Fruit fly (Drosophila melanogaster): Measurements from ENCODE around the gene gnu.

The gnu gene

DNA sequence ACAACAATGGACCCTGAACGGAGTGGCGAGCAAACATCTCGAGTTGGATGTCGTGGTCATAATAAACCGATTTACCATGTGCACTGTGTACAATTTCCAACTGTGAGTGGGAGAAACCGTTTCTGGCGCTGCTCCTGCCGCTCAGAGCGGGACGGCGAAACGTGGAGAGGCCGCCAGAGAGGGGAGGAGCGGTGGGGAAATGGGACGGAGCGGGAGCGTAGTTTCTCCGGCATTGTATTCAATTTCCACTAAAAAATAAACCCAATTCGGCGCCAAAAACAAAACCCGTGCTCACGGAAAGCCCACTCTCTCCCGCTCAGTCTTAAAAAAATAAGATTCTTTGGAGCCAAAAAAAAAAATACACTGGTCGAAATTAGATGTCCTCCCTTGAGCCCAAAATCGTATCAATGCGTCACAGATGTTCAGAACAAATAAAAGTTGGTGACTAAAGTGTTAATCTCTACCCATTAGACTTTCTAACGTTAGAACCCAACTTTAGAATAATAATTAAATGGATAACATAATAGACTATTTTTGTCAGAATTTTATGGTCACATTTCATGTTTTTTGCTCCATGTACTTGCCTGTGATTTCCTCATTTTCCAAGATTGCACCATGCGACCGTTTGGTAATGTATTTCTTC is 43.1 kb downstream of the gnu start (continued):
- no peak for TF ChIP-seq zen2 (GFP tag; IDR thresholded peaks at IDR 0.05; ENCODE audit: partially characterized antibody)
- TF ChIP-seq Atf6 (GFP tag; IDR thresholded peaks at IDR 0.05): peak; percentile 81
- peak; percentile 73 for TF ChIP-seq stc (GFP tag; IDR thresholded peaks at IDR 0.05)
- TF ChIP-seq Hmx (GFP tag; optimal IDR thresholded peaks at IDR 0.05): peak; percentile 21
- peak; percentile 27; the same call in 1 of the 2 replicates for TF ChIP-seq CG11085 (GFP tag; IDR thresholded peaks at IDR 0.05)
- no peak for TF ChIP-seq Ravus (GFP tag; IDR thresholded peaks at IDR 0.05)
- TF ChIP-seq CoRest (tag; optimal IDR thresholded peaks at IDR 0.05): peak; percentile 64
- TF ChIP-seq CG42726 (GFP tag; IDR thresholded peaks at IDR 0.05; ENCODE audit: partially characterized antibody): 0 out of 2 replicates have a peak, but pooled peaks have one; percentile 28
- TF ChIP-seq CG32772 (GFP tag; IDR thresholded peaks at IDR 0.05): peak; percentile 62
- TF ChIP-seq MESR4 (GFP tag; optimal IDR thresholded peaks at IDR 0.05): no peak
- no peak for TF ChIP-seq br (optimal IDR thresholded peaks at IDR 0.05)
- TF ChIP-seq abd-A (tag; optimal IDR thresholded peaks at IDR 0.05): no peak
- TF ChIP-seq Doc3 (GFP tag; IDR thresholded peaks at IDR 0.05; ENCODE audit: partially characterized antibody): no peak
- peak in 1 of 2 experiments; percentile 90 for TF ChIP-seq eve (GFP tag; optimal IDR thresholded peaks at IDR 0.05)
- no peak for TF ChIP-seq seq (GFP tag; IDR thresholded peaks at IDR 0.05)
- TF ChIP-seq pum (GFP tag; optimal IDR thresholded peaks at IDR 0.05): peak; percentile 67
- TF ChIP-seq Tbp (GFP tag; optimal IDR thresholded peaks at IDR 0.05): no peak
- TF ChIP-seq cad (GFP tag; optimal IDR thresholded peaks at IDR 0.05): no peak
- TF ChIP-seq HLH54F (GFP tag; optimal IDR thresholded peaks at IDR 0.05): peak; percentile 30
- peak; percentile 53 for TF ChIP-seq en (GFP tag; optimal IDR thresholded peaks at IDR 0.05)
- TF ChIP-seq CG10654 (GFP tag; optimal IDR thresholded peaks at IDR 0.05): peak; percentile 68
- peak; percentile 44 for TF ChIP-seq CG5180 (GFP tag; optimal IDR thresholded peaks at IDR 0.05)
- TF ChIP-seq nau (GFP tag; optimal IDR thresholded peaks at IDR 0.05): peak; percentile 50
- TF ChIP-seq cwo (GFP tag; optimal IDR thresholded peaks at IDR 0.05): peak; percentile 36
- TF ChIP-seq CG12104 (GFP tag; optimal IDR thresholded peaks at IDR 0.05): peak; percentile 75
- no peak for TF ChIP-seq Neu2 (GFP tag; optimal IDR thresholded peaks at IDR 0.05; ENCODE audit: borderline replicate concordance)
- TF ChIP-seq Aef1 (GFP tag; IDR thresholded peaks at IDR 0.05): 0 out of 3 replicates have a peak, but pooled peaks have one; percentile 34
- no peak for TF ChIP-seq tll (GFP tag; optimal IDR thresholded peaks at IDR 0.05)
- TF ChIP-seq CG18764 (GFP tag; optimal IDR thresholded peaks at IDR 0.05): peak; percentile 45
- TF ChIP-seq CG10274 (GFP tag; optimal IDR thresholded peaks at IDR 0.05): peak; percentile 31
- peak; percentile 34 for TF ChIP-seq CG8359 (GFP tag; optimal IDR thresholded peaks at IDR 0.05; ENCODE audit: borderline replicate concordance)
- no peak for TF ChIP-seq CG14667 (GFP tag; IDR thresholded peaks at IDR 0.05)
- TF ChIP-seq Jarid2 (GFP tag; optimal IDR thresholded peaks at IDR 0.05): no peak
- no peak for TF ChIP-seq CkIIα-i1 (GFP tag; IDR thresholded peaks at IDR 0.05)
- peak; percentile 60; the same call in 2 of the 3 replicates for TF ChIP-seq Dbx (GFP tag; IDR thresholded peaks at IDR 0.05)
- peak; percentile 42 for TF ChIP-seq Dad (GFP tag; optimal IDR thresholded peaks at IDR 0.05)
- peak; percentile 62 for TF ChIP-seq CG18262 (tag; optimal IDR thresholded peaks at IDR 0.05)
- TF ChIP-seq mam (GFP tag; optimal IDR thresholded peaks at IDR 0.05): peak; percentile 81
- peak; percentile 44; the same call in 1 of the 3 replicates for TF ChIP-seq Opbp (GFP tag; IDR thresholded peaks at IDR 0.05; ENCODE audit: partially characterized antibody)
- peak; percentile 45 for TF ChIP-seq zfh2 (GFP tag; optimal IDR thresholded peaks at IDR 0.05)
- peak; percentile 58 for TF ChIP-seq slp2 (GFP tag; optimal IDR thresholded peaks at IDR 0.05)
- peak; percentile 31 for TF ChIP-seq shn (GFP tag; optimal IDR thresholded peaks at IDR 0.05)
- TF ChIP-seq CG10147 (GFP tag; optimal IDR thresholded peaks at IDR 0.05): peak; percentile 35
- TF ChIP-seq her (GFP tag; optimal IDR thresholded peaks at IDR 0.05): peak; percentile 63
- TF ChIP-seq sug (tag; optimal IDR thresholded peaks at IDR 0.05): no peak
- no peak for TF ChIP-seq fd102C (GFP tag; optimal IDR thresholded peaks at IDR 0.05)
- TF ChIP-seq Stat92E (GFP tag; optimal IDR thresholded peaks at IDR 0.05): no peak
- peak; percentile 36 for TF ChIP-seq CHES-1-like (GFP tag; optimal IDR thresholded peaks at IDR 0.05)
- TF ChIP-seq aop (GFP tag; IDR thresholded peaks at IDR 0.05): no peak

Data from whole organism, embryonic.